Fruit fly (Drosophila melanogaster) whole organism, embryonic: Measurements from ENCODE around the gene M6.

ENCODE experiments used
- ATbp ChIP-seq: fragments of 200-800 bp; sonication (Bioruptor generic); optimal IDR thresholded peaks from 2 replicates; lab custom pipeline; 2017; ENCODE audit warnings: missing biosample characterization, mild to moderate bottlenecking, missing genetic modification characterization, missing genetic modification reagents
- Atf3 ChIP-seq: fragments of 200-800 bp; sonication (Bioruptor generic); optimal IDR thresholded peaks from 3 replicates; lab custom pipeline; 2016; ENCODE audit warnings: missing biosample characterization, missing genetic modification characterization
- CG10959 ChIP-seq: fragments of 200-800 bp; sonication (Bioruptor generic); IDR thresholded peaks from 2 replicates; pipeline ENCODE4 v1.3.6; 2022; ENCODE audit warnings: missing biosample characterization, missing genetic modification characterization
- CG11085 ChIP-seq: fragments of 200-800 bp; sonication (Bioruptor generic); IDR thresholded peaks from 2 replicates; pipeline ENCODE4 v1.3.6; 2022; ENCODE audit warnings: missing biosample characterization, missing genetic modification characterization
- CG12155 ChIP-seq: fragments of 200-800 bp; sonication (Bioruptor generic); optimal IDR thresholded peaks from 3 replicates; lab custom pipeline; 2016; ENCODE audit warnings: missing biosample characterization, missing genetic modification characterization
- CG15696 ChIP-seq: fragments of 200-800 bp; sonication (Bioruptor generic); optimal IDR thresholded peaks from 2 replicates; lab custom pipeline; 2019; ENCODE audit warnings: missing biosample characterization, mild to moderate bottlenecking, missing genetic modification characterization, moderate library complexity
- CG16863 ChIP-seq: fragments of 200-800 bp; sonication (Bioruptor generic); optimal IDR thresholded peaks from 3 replicates; lab custom pipeline; 2016; ENCODE audit warnings: missing biosample characterization, missing genetic modification characterization
- CG17361 ChIP-seq: fragments of 200-800 bp; sonication (Bioruptor generic); IDR thresholded peaks from 3 replicates; pipeline ENCODE4 v1.3.6; 2022; ENCODE audit warnings: missing biosample characterization, missing genetic modification characterization
- CG17568 ChIP-seq: fragments of 200-800 bp; sonication (Bioruptor generic); optimal IDR thresholded peaks from 2 replicates; lab custom pipeline; 2018; ENCODE audit warnings: missing biosample characterization, mild to moderate bottlenecking, missing genetic modification characterization, moderate library complexity
- CG17912 ChIP-seq: fragments of 200-800 bp; sonication (Bioruptor generic); optimal IDR thresholded peaks from 2 replicates; lab custom pipeline; 2018; ENCODE audit warnings: missing biosample characterization, mild to moderate bottlenecking, missing genetic modification characterization
- CG1792 ChIP-seq: fragments of 200-800 bp; sonication (Bioruptor generic); optimal IDR thresholded peaks from 2 replicates; lab custom pipeline; 2016; ENCODE audit warnings: missing biosample characterization, missing genetic modification characterization
- CG18764 ChIP-seq: fragments of 200-800 bp; sonication (Bioruptor generic); optimal IDR thresholded peaks from 3 replicates; lab custom pipeline; 2016; ENCODE audit warnings: missing biosample characterization, missing genetic modification characterization
- CG2199 ChIP-seq: fragments of 200-800 bp; sonication (Bioruptor generic); IDR thresholded peaks from 3 replicates; pipeline ENCODE4 v1.3.6; 2022; ENCODE audit warnings: missing biosample characterization, missing genetic modification characterization
- CG5953 ChIP-seq: fragments of 200-800 bp; sonication (Bioruptor generic); IDR thresholded peaks from 2 replicates; pipeline ENCODE4 v1.3.6; 2022; ENCODE audit warnings: missing biosample characterization, missing genetic modification characterization
- CG7745 ChIP-seq: fragments of 200-800 bp; sonication (Bioruptor generic); optimal IDR thresholded peaks from 2 replicates; lab custom pipeline; 2018; ENCODE audit warnings: missing biosample characterization, mild to moderate bottlenecking, missing genetic modification characterization, moderate library complexity
- CG9876 ChIP-seq: fragments of 200-800 bp; sonication (Bioruptor generic); optimal IDR thresholded peaks from 2 replicates; lab custom pipeline; 2016; ENCODE audit warnings: missing biosample characterization, missing genetic modification characterization
- CTCF ChIP-seq: fragments of 200-800 bp; sonication (Bioruptor generic); optimal IDR thresholded peaks from 2 replicates; lab custom pipeline; 2017; ENCODE audit warnings: missing biosample characterization, mild to moderate bottlenecking, missing genetic modification characterization, moderate library complexity
- CoRest ChIP-seq: fragments of 200-800 bp; sonication (Bioruptor generic); optimal IDR thresholded peaks from 3 replicates; lab custom pipeline; 2018; ENCODE audit warnings: missing biosample characterization, mild to moderate bottlenecking, missing genetic modification characterization, moderate library complexity
- D19B ChIP-seq: fragments of 200-800 bp; sonication (Bioruptor generic); optimal IDR thresholded peaks from 2 replicates; lab custom pipeline; 2017; ENCODE audit warnings: missing biosample characterization, mild to moderate bottlenecking, missing genetic modification characterization
- Dfd ChIP-seq, 2 experiments: fragments of >200 bp; optimal IDR thresholded peaks; 2 replicates each; lab custom pipeline; 2017; ENCODE audit warnings: missing biosample characterization in 2 of 2, missing genetic modification characterization in 2 of 2
- Dp ChIP-seq: fragments of 200-800 bp; sonication (Bioruptor generic); optimal IDR thresholded peaks from 2 replicates; lab custom pipeline; 2018; ENCODE audit warnings: missing biosample characterization, mild to moderate bottlenecking, missing genetic modification characterization, moderate library complexity
- Drgx ChIP-seq: fragments of 200-800 bp; sonication (Bioruptor generic); IDR thresholded peaks from 2 replicates; pipeline ENCODE4 v1.3.6; 2022; ENCODE audit warnings: missing biosample characterization, missing genetic modification characterization
- Ets65A ChIP-seq: fragments of 200-800 bp; sonication (Bioruptor generic); peaks from one replicate; lab custom pipeline; 2016; ENCODE audit warnings: missing biosample characterization, missing genetic modification characterization
- Ets97D ChIP-seq: fragments of 200-800 bp; sonication (Bioruptor generic); optimal IDR thresholded peaks from 3 replicates; lab custom pipeline; 2016; ENCODE audit warnings: missing biosample characterization, missing genetic modification characterization
- Fer1 ChIP-seq: fragments of 200-800 bp; sonication (Bioruptor generic); optimal IDR thresholded peaks from 2 replicates; lab custom pipeline; 2017; ENCODE audit warnings: missing biosample characterization, mild to moderate bottlenecking, missing genetic modification characterization
- HHEX ChIP-seq: fragments of 200-800 bp; sonication (Bioruptor generic); optimal IDR thresholded peaks from 3 replicates; lab custom pipeline; 2017; ENCODE audit warnings: missing biosample characterization, mild to moderate bottlenecking, missing genetic modification characterization, missing genetic modification reagents
- Hand ChIP-seq: fragments of 200-800 bp; sonication (Bioruptor generic); optimal IDR thresholded peaks from 2 replicates; lab custom pipeline; 2017; ENCODE audit warnings: mild to moderate bottlenecking, missing biosample characterization, missing genetic modification reagents, missing genetic modification characterization
- Mrtf ChIP-seq: fragments of 200-800 bp; sonication (Bioruptor generic); IDR thresholded peaks from 3 replicates; pipeline ENCODE4 v1.3.6; 2022; ENCODE audit warnings: missing biosample characterization, missing genetic modification characterization
- Oaz ChIP-seq: fragments of 200-800 bp; sonication (Bioruptor generic); IDR thresholded peaks from 2 replicates; pipeline ENCODE4 v1.3.6; 2022; ENCODE audit warnings: missing biosample characterization, missing genetic modification characterization
- Pdp1 ChIP-seq, 2 experiments: fragments of 200-800 bp; sonication (Bioruptor generic); optimal IDR thresholded peaks; 3 replicates each; lab custom pipeline; 2016; ENCODE audit warnings: missing biosample characterization in 2 of 2, missing genetic modification characterization in 2 of 2, mild to moderate bottlenecking in 1 of 2, moderate library complexity in 1 of 2
- Ptx1 ChIP-seq: fragments of 200-800 bp; sonication (Bioruptor generic); IDR thresholded peaks from 2 replicates; pipeline ENCODE4 v1.3.6; 2022; ENCODE audit warnings: missing biosample characterization, missing genetic modification characterization
- Xbp1 ChIP-seq: fragments of 200-800 bp; sonication (Bioruptor generic); optimal IDR thresholded peaks from 3 replicates; lab custom pipeline; 2016; ENCODE audit warnings: missing biosample characterization, mild to moderate bottlenecking, missing genetic modification characterization
- ash1 ChIP-seq: fragments of 200-800 bp; sonication (Bioruptor generic); optimal IDR thresholded peaks from 2 replicates; lab custom pipeline; 2018; ENCODE audit warnings: missing biosample characterization, mild to moderate bottlenecking, missing genetic modification characterization
- crol ChIP-seq: fragments of 200-800 bp; sonication (Bioruptor generic); IDR thresholded peaks from 2 replicates; pipeline ENCODE4 v1.3.6; 2022; ENCODE audit warnings: missing biosample characterization, missing genetic modification characterization
- crp ChIP-seq, 2 experiments: fragments of 200-800 bp; sonication (Bioruptor generic); optimal IDR thresholded peaks; 2 replicates in 1 of 2; 3 replicates in 1 of 2; lab custom pipeline; 2017; ENCODE audit warnings: missing biosample characterization in 2 of 2, missing genetic modification characterization in 2 of 2, mild to moderate bottlenecking in 1 of 2, moderate library complexity in 1 of 2
- dati ChIP-seq: fragments of 200-800 bp; sonication (Bioruptor generic); IDR thresholded peaks from 2 replicates; pipeline ENCODE4 v1.3.6; 2022; ENCODE audit warnings: missing biosample characterization, missing genetic modification characterization
- dpn ChIP-seq, 2 experiments: fragments of 200-800 bp; sonication (Bioruptor generic); optimal IDR thresholded peaks; 3 replicates each; lab custom pipeline; 2016; ENCODE audit warnings: missing biosample characterization in 2 of 2, missing genetic modification characterization in 2 of 2
- gem ChIP-seq: fragments of 200-800 bp; sonication (Bioruptor generic); optimal IDR thresholded peaks from 2 replicates; lab custom pipeline; 2019; ENCODE audit warnings: missing biosample characterization, mild to moderate bottlenecking, missing genetic modification characterization, moderate library complexity
- gsb ChIP-seq: fragments of 200-800 bp; sonication (Bioruptor generic); IDR thresholded peaks from 2 replicates; pipeline ENCODE4 v1.3.6; 2022; ENCODE audit warnings: missing biosample characterization, missing genetic modification characterization
- lab ChIP-seq: fragments of 200-800 bp; sonication (Bioruptor generic); optimal IDR thresholded peaks from 3 replicates; lab custom pipeline; 2017; ENCODE audit warnings: missing biosample characterization, missing genetic modification characterization, mild to moderate bottlenecking, moderate library complexity, missing genetic modification reagents
- nerfin-1 ChIP-seq: fragments of 200-800 bp; sonication (Bioruptor generic); optimal IDR thresholded peaks from 3 replicates; lab custom pipeline; 2019; ENCODE audit warnings: missing biosample characterization, mild to moderate bottlenecking, missing genetic modification characterization, moderate library complexity
- nmo ChIP-seq: fragments of 200-800 bp; sonication (Bioruptor generic); optimal IDR thresholded peaks from 2 replicates; lab custom pipeline; 2018; ENCODE audit warnings: missing biosample characterization, mild to moderate bottlenecking, missing genetic modification characterization, moderate library complexity
- psq ChIP-seq: fragments of 200-800 bp; sonication (Bioruptor generic); optimal IDR thresholded peaks from 2 replicates; lab custom pipeline; 2017; ENCODE audit warnings: missing biosample characterization, missing genetic modification characterization
- scrt ChIP-seq: fragments of 200-800 bp; sonication (Bioruptor generic); optimal IDR thresholded peaks from 2 replicates; lab custom pipeline; 2018; ENCODE audit warnings: missing biosample characterization, mild to moderate bottlenecking, missing genetic modification characterization, moderate library complexity
- tap ChIP-seq: fragments of 200-800 bp; optimal IDR thresholded peaks from 3 replicates; lab custom pipeline; 2019; ENCODE audit warnings: missing biosample characterization, mild to moderate bottlenecking, missing genetic modification characterization, moderate library complexity
- tgo ChIP-seq: fragments of 200-800 bp; sonication (Bioruptor generic); IDR thresholded peaks from 3 replicates; pipeline ENCODE4 v1.3.6; 2022; ENCODE audit warnings: missing biosample characterization, missing genetic modification characterization
- trem ChIP-seq: fragments of 200-800 bp; optimal IDR thresholded peaks from 3 replicates; lab custom pipeline; 2019; ENCODE audit warnings: missing biosample characterization, mild to moderate bottlenecking, missing genetic modification characterization, moderate library complexity
- twi ChIP-seq: fragments of 200-800 bp; optimal IDR thresholded peaks from 2 replicates; lab custom pipeline; 2019; ENCODE audit warnings: missing biosample characterization, mild to moderate bottlenecking, missing genetic modification characterization, moderate library complexity
- unc-4 ChIP-seq: fragments of 200-800 bp; sonication (Bioruptor generic); IDR thresholded peaks from 2 replicates; pipeline ENCODE4 v1.3.6; 2022; ENCODE audit warnings: missing biosample characterization, missing genetic modification characterization; ENCODE audit not compliant: partially characterized antibody

Gene M6

dm6 chr3L:21496865-21497634 is 10.6 kb upstream of the M6 start, which contains the start of gene Hr78 (continued):
- no peak for TF ChIP-seq ash1
- TF ChIP-seq Hand (GFP tag; lab: Kevin White, UChicago), result peak; percentile 86
- TF ChIP-seq CG12155 (GFP tag; lab: Kevin White, UChicago), result peak; percentile 58
- peak; percentile 60; the same call in 2 of the 3 replicates for TF ChIP-seq tgo
- TF ChIP-seq CG16863, result no peak
- TF ChIP-seq CG9876, result no peak
- peak; percentile 40 for TF ChIP-seq CG18764
- TF ChIP-seq unc-4 (GFP tag; lab: Robert Waterston, UW), result 0 out of 2 replicates have a peak, but pooled peaks have one; percentile 18
- no peak for TF ChIP-seq Atf3 (GFP tag; lab: Kevin White, UChicago)
- peak; percentile 70 for TF ChIP-seq nerfin-1 (tag; lab: Kevin White, UChicago)
- peak; percentile 65; the same call in 1 of the 2 replicates for TF ChIP-seq CG11085 (GFP tag; lab: Robert Waterston, UW)
- no peak for TF ChIP-seq CG17912 (GFP tag; lab: Kevin White, UChicago)
- no peak for TF ChIP-seq CG7745 (tag; lab: Kevin White, UChicago)
- TF ChIP-seq dati (GFP tag; lab: Robert Waterston, UW), result no peak
- peak; percentile 62 for TF ChIP-seq CG15696 (tag; lab: Kevin White, UChicago)
- TF ChIP-seq scrt, result peak; percentile 91
- TF ChIP-seq CG1792 (GFP tag; lab: Kevin White, UChicago), result no peak
- no peak for TF ChIP-seq CG2199 (GFP tag; lab: Robert Waterston, UW)
- TF ChIP-seq gsb (GFP tag; lab: Robert Waterston, UW), result 0 out of 2 replicates have a peak, but pooled peaks have one; percentile 45
- TF ChIP-seq Ets65A (GFP tag; lab: Kevin White, UChicago), result no peak
- peak; percentile 72 for TF ChIP-seq Ptx1
- TF ChIP-seq trem (tag; lab: Kevin White, UChicago), result peak; percentile 78
- peak in 1 of 2 experiments; percentile 71 for TF ChIP-seq dpn (GFP tag; optimal IDR thresholded peaks at IDR 0.05; lab: Kevin White, UChicago)
- no peak for TF ChIP-seq CG10959
- TF ChIP-seq crp (GFP tag; optimal IDR thresholded peaks at IDR 0.05; lab: Kevin White, UChicago), result peak in 1 of 2 experiments; percentile 4
- TF ChIP-seq CG5953, result no peak
- TF ChIP-seq crol, result no peak
- no peak for TF ChIP-seq Oaz (GFP tag; lab: Robert Waterston, UW)
- peak; percentile 63 for TF ChIP-seq Ets97D (GFP tag; lab: Kevin White, UChicago)
- peak; percentile 67 for TF ChIP-seq Xbp1 (GFP tag; lab: Kevin White, UChicago)
- TF ChIP-seq CG17361 (GFP tag; lab: Robert Waterston, UW), result peak; percentile 89
- peak; percentile 37 for TF ChIP-seq twi
- peak; percentile 32 for TF ChIP-seq psq (GFP tag; lab: Kevin White, UChicago)
- no peak for TF ChIP-seq Dp (GFP tag; lab: Kevin White, UChicago)
- TF ChIP-seq CG17568 (GFP tag; lab: Kevin White, UChicago), result peak; percentile 76
- TF ChIP-seq lab (GFP tag; lab: Kevin White, UChicago), result peak; percentile 91
- TF ChIP-seq ATbp, result peak; percentile 79
- peak; percentile 90 for TF ChIP-seq Fer1 (GFP tag; lab: Kevin White, UChicago)
- peak; percentile 52; the same call in 1 of the 3 replicates for TF ChIP-seq Mrtf (GFP tag; lab: Robert Waterston, UW)
- peak; percentile 69 for TF ChIP-seq tap
- peak; percentile 89 for TF ChIP-seq CoRest
- TF ChIP-seq Pdp1 (GFP tag; optimal IDR thresholded peaks at IDR 0.05; lab: Kevin White, UChicago), result peak in 1 of 2 experiments; percentile 20
- peak; percentile 81 for TF ChIP-seq Drgx (GFP tag; lab: Robert Waterston, UW)
- no peak for TF ChIP-seq Dfd (GFP tag; optimal IDR thresholded peaks at IDR 0.05; lab: Kevin White, UChicago)
- TF ChIP-seq nmo (GFP tag; lab: Kevin White, UChicago), result peak; percentile 84
- no peak for TF ChIP-seq CTCF (GFP tag; lab: Kevin White, UChicago)
- TF ChIP-seq D19B (GFP tag; lab: Kevin White, UChicago), result peak; percentile 69
- TF ChIP-seq gem (tag; lab: Kevin White, UChicago), result peak; percentile 92
- TF ChIP-seq HHEX (GFP tag; lab: Kevin White, UChicago), result peak; percentile 81
